Fruit fly (Drosophila melanogaster) whole organism, embryonic: ENCODE measurements around the gene Nrd1.

Source experiments
- Atf-2 ChIP-seq: fragments of 200-800 bp; sonication (Bioruptor generic); optimal IDR thresholded peaks from 2 replicates; lab custom pipeline; 2016; ENCODE audit warnings: missing biosample characterization, missing genetic modification characterization
- BtbVII ChIP-seq: fragments of 200-800 bp; sonication (Bioruptor generic); optimal IDR thresholded peaks from 3 replicates; lab custom pipeline; 2017; ENCODE audit warnings: missing biosample characterization, mild to moderate bottlenecking, missing genetic modification characterization
- CG10979 ChIP-seq: fragments of 200-800 bp; sonication (Bioruptor generic); optimal IDR thresholded peaks from 2 replicates; lab custom pipeline; 2018; ENCODE audit warnings: missing biosample characterization, mild to moderate bottlenecking, missing genetic modification characterization, moderate library complexity
- CG11504 ChIP-seq: fragments of 200-800 bp; sonication (Bioruptor generic); optimal IDR thresholded peaks from 3 replicates; lab custom pipeline; 2019; ENCODE audit warnings: missing biosample characterization, mild to moderate bottlenecking, missing genetic modification characterization, moderate library complexity
- CG11695 ChIP-seq: fragments of 200-800 bp; sonication (Bioruptor generic); IDR thresholded peaks from 3 replicates; pipeline ENCODE4 v1.3.6; 2022; ENCODE audit warnings: missing biosample characterization, missing genetic modification characterization
- CG12104 ChIP-seq: fragments of 200-800 bp; sonication (Bioruptor generic); optimal IDR thresholded peaks from 3 replicates; lab custom pipeline; 2016; ENCODE audit warnings: missing biosample characterization, missing genetic modification characterization
- CG14965 ChIP-seq: fragments of 200-800 bp; sonication (Bioruptor generic); optimal IDR thresholded peaks from 2 replicates; lab custom pipeline; 2016; ENCODE audit warnings: missing biosample characterization, missing genetic modification characterization, borderline replicate concordance
- CG17829 ChIP-seq: fragments of 200-800 bp; optimal IDR thresholded peaks from 2 replicates; lab custom pipeline; 2019; ENCODE audit warnings: missing biosample characterization, mild to moderate bottlenecking, missing genetic modification characterization, moderate library complexity
- CG1792 ChIP-seq: fragments of 200-800 bp; sonication (Bioruptor generic); optimal IDR thresholded peaks from 2 replicates; lab custom pipeline; 2016; ENCODE audit warnings: missing biosample characterization, missing genetic modification characterization
- CG2199 ChIP-seq: fragments of 200-800 bp; sonication (Bioruptor generic); IDR thresholded peaks from 3 replicates; pipeline ENCODE4 v1.3.6; 2022; ENCODE audit warnings: missing biosample characterization, missing genetic modification characterization
- CG32772 ChIP-seq: fragments of 200-800 bp; sonication (Bioruptor generic); IDR thresholded peaks from 2 replicates; pipeline ENCODE4 v1.3.6; 2022; ENCODE audit warnings: missing biosample characterization, missing genetic modification characterization
- CG4282 ChIP-seq: fragments of 200-800 bp; sonication (Bioruptor generic); optimal IDR thresholded peaks from 2 replicates; lab custom pipeline; 2016; ENCODE audit warnings: missing biosample characterization, missing genetic modification characterization
- CG4707 ChIP-seq: fragments of 200-800 bp; sonication (Bioruptor generic); optimal IDR thresholded peaks from 2 replicates; lab custom pipeline; 2018; ENCODE audit warnings: missing biosample characterization, mild to moderate bottlenecking, missing genetic modification characterization, moderate library complexity
- CG5180 ChIP-seq: fragments of 200-800 bp; sonication (Bioruptor generic); optimal IDR thresholded peaks from 3 replicates; lab custom pipeline; 2017; ENCODE audit warnings: missing biosample characterization, missing genetic modification characterization, mild to moderate bottlenecking, moderate library complexity, missing genetic modification reagents
- CG6765 ChIP-seq: fragments of 200-800 bp; sonication (Bioruptor generic); optimal IDR thresholded peaks from 3 replicates; lab custom pipeline; 2017; ENCODE audit warnings: missing biosample characterization, mild to moderate bottlenecking, missing genetic modification characterization
- CG6791 ChIP-seq: fragments of 200-800 bp; sonication (Bioruptor generic); IDR thresholded peaks from 3 replicates; pipeline ENCODE4 v1.3.6; 2022; ENCODE audit warnings: missing biosample characterization, missing genetic modification characterization; ENCODE audit not compliant: partially characterized antibody
- CG8765 ChIP-seq: fragments of 200-800 bp; sonication (Bioruptor generic); IDR thresholded peaks from 2 replicates; pipeline ENCODE4 v1.3.6; 2022; ENCODE audit warnings: missing biosample characterization, missing genetic modification characterization
- CG9817 ChIP-seq: fragments of 200-800 bp; sonication (Bioruptor generic); optimal IDR thresholded peaks from 2 replicates; lab custom pipeline; 2018; ENCODE audit warnings: missing biosample characterization, mild to moderate bottlenecking, missing genetic modification characterization, moderate library complexity
- Dfd ChIP-seq, 2 experiments: fragments of >200 bp; optimal IDR thresholded peaks; 2 replicates each; lab custom pipeline; 2017; ENCODE audit warnings: missing biosample characterization in 2 of 2, missing genetic modification characterization in 2 of 2
- Dip3 ChIP-seq: fragments of 200-800 bp; sonication (Bioruptor generic); optimal IDR thresholded peaks from 3 replicates; lab custom pipeline; 2016; ENCODE audit warnings: missing biosample characterization, missing genetic modification characterization
- Dll ChIP-seq: fragments of 200-800 bp; sonication (Bioruptor generic); IDR thresholded peaks from 4 replicates; pipeline ENCODE4 v1.3.6; 2022; ENCODE audit warnings: missing biosample characterization, missing genetic modification characterization; ENCODE audit not compliant: partially characterized antibody
- Hmr ChIP-seq: fragments of 200-800 bp; sonication (Bioruptor generic); optimal IDR thresholded peaks from 3 replicates; lab custom pipeline; 2017; ENCODE audit warnings: mild to moderate bottlenecking, missing biosample characterization, missing genetic modification reagents, missing genetic modification characterization
- Nf-YA ChIP-seq: fragments of 200-800 bp; sonication (Bioruptor generic); IDR thresholded peaks from 2 replicates; pipeline ENCODE4 v1.3.6; 2022; ENCODE audit warnings: missing biosample characterization, missing genetic modification characterization
- NfI ChIP-seq: fragments of 200-800 bp; sonication (Bioruptor generic); optimal IDR thresholded peaks from 3 replicates; lab custom pipeline; 2018; ENCODE audit warnings: missing biosample characterization, mild to moderate bottlenecking, missing genetic modification characterization, moderate library complexity
- Sox100B ChIP-seq: fragments of 200-800 bp; sonication (Bioruptor generic); optimal IDR thresholded peaks from 3 replicates; lab custom pipeline; 2018; ENCODE audit warnings: missing biosample characterization, mild to moderate bottlenecking, missing genetic modification characterization
- Tbp ChIP-seq: fragments of >200 bp; optimal IDR thresholded peaks from 2 replicates; lab custom pipeline; 2018; ENCODE audit warnings: missing biosample characterization, missing genetic modification characterization
- ato ChIP-seq: fragments of 200-800 bp; sonication (Bioruptor generic); IDR thresholded peaks from 2 replicates; pipeline ENCODE4 v1.3.6; 2022; ENCODE audit warnings: missing biosample characterization, missing genetic modification characterization; ENCODE audit not compliant: partially characterized antibody
- bcd ChIP-seq: fragments of 200-800 bp; sonication (Bioruptor generic); optimal IDR thresholded peaks from 2 replicates; lab custom pipeline; 2017; ENCODE audit warnings: missing biosample characterization, mild to moderate bottlenecking, missing genetic modification characterization
- caup ChIP-seq: fragments of 200-800 bp; sonication (Bioruptor generic); optimal IDR thresholded peaks from 3 replicates; lab custom pipeline; 2017; ENCODE audit warnings: missing biosample characterization, mild to moderate bottlenecking, missing genetic modification characterization, moderate library complexity; ENCODE audit not compliant: severe bottlenecking
- dan ChIP-seq: fragments of 200-800 bp; sonication (Bioruptor generic); IDR thresholded peaks from 2 replicates; pipeline ENCODE4 v1.3.6; 2022; ENCODE audit warnings: missing biosample characterization, missing genetic modification characterization
- dmrt11E ChIP-seq: fragments of 200-800 bp; sonication (Bioruptor generic); optimal IDR thresholded peaks from 3 replicates; lab custom pipeline; 2018; ENCODE audit warnings: missing biosample characterization, mild to moderate bottlenecking, missing genetic modification characterization, moderate library complexity
- dysf ChIP-seq: fragments of 200-800 bp; sonication (Bioruptor generic); IDR thresholded peaks from 3 replicates; pipeline ENCODE4 v1.3.6; 2022; ENCODE audit warnings: missing biosample characterization, missing genetic modification characterization
- exex ChIP-seq: fragments of 200-800 bp; sonication (Bioruptor generic); optimal IDR thresholded peaks from 4 replicates; lab custom pipeline; 2018; ENCODE audit warnings: missing biosample characterization, mild to moderate bottlenecking, missing genetic modification characterization, moderate library complexity
- grn ChIP-seq: fragments of 200-800 bp; sonication (Bioruptor generic); optimal IDR thresholded peaks from 3 replicates; lab custom pipeline; 2017; ENCODE audit warnings: missing biosample characterization, missing genetic modification characterization
- hb ChIP-seq: fragments of 200-800 bp; sonication (Bioruptor generic); IDR thresholded peaks from 3 replicates; pipeline ENCODE4 v1.3.6; 2022; ENCODE audit warnings: missing biosample characterization, missing genetic modification characterization; ENCODE audit not compliant: partially characterized antibody
- ind ChIP-seq: fragments of 200-800 bp; sonication (Bioruptor generic); optimal IDR thresholded peaks from 3 replicates; lab custom pipeline; 2016; ENCODE audit warnings: missing biosample characterization, missing genetic modification characterization
- lilli ChIP-seq: fragments of 200-800 bp; sonication (Bioruptor generic); optimal IDR thresholded peaks from 3 replicates; lab custom pipeline; 2016; ENCODE audit warnings: missing biosample characterization, missing genetic modification characterization
- mirr ChIP-seq: fragments of 200-800 bp; sonication (Bioruptor generic); optimal IDR thresholded peaks from 3 replicates; lab custom pipeline; 2018; ENCODE audit warnings: missing biosample characterization, mild to moderate bottlenecking, missing genetic modification characterization
- org-1 ChIP-seq: fragments of 200-800 bp; sonication (Bioruptor generic); optimal IDR thresholded peaks from 2 replicates; lab custom pipeline; 2017; ENCODE audit warnings: missing biosample characterization, missing genetic modification characterization
- prd ChIP-seq, 3 experiments: fragments of >200 bp in 2 of 3; fragments of 200-800 bp in 1 of 3; sonication (Bioruptor generic) in 1 of 3; optimal IDR thresholded peaks in 2 of 3; IDR thresholded peaks in 1 of 3; 2 replicates in 2 of 3; 3 replicates in 1 of 3; pipeline versions ENCODE4 v1.3.6 to Lab custom; 2017 to 2022; ENCODE audit warnings: missing biosample characterization in 1 of 3, missing genetic modification characterization in 1 of 3
- pros ChIP-seq: fragments of 200-800 bp; sonication (Bioruptor generic); optimal IDR thresholded peaks from 3 replicates; lab custom pipeline; 2019; ENCODE audit warnings: missing biosample characterization, mild to moderate bottlenecking, missing genetic modification characterization, moderate library complexity
- rib ChIP-seq: fragments of 200-800 bp; sonication (Bioruptor generic); IDR thresholded peaks from 2 replicates; pipeline ENCODE4 v1.3.6; 2022; ENCODE audit warnings: missing biosample characterization, missing genetic modification characterization
- slou ChIP-seq: fragments of 200-800 bp; sonication (Bioruptor generic); optimal IDR thresholded peaks from 3 replicates; lab custom pipeline; 2016; ENCODE audit warnings: missing biosample characterization, missing genetic modification characterization
- toy ChIP-seq: fragments of 200-800 bp; sonication (Bioruptor generic); IDR thresholded peaks from 2 replicates; pipeline ENCODE4 v1.3.6; 2022; ENCODE audit warnings: missing biosample characterization, missing genetic modification characterization
- vvl ChIP-seq: fragments of 200-800 bp; sonication (Bioruptor generic); IDR thresholded peaks from 2 replicates; pipeline ENCODE4 v1.3.6; 2022; ENCODE audit warnings: missing biosample characterization, missing genetic modification characterization
- zfh2 ChIP-seq: fragments of 200-800 bp; sonication (Bioruptor generic); optimal IDR thresholded peaks from 2 replicates; lab custom pipeline; 2016; ENCODE audit warnings: missing biosample characterization, missing genetic modification characterization

Gene Nrd1

DNA sequence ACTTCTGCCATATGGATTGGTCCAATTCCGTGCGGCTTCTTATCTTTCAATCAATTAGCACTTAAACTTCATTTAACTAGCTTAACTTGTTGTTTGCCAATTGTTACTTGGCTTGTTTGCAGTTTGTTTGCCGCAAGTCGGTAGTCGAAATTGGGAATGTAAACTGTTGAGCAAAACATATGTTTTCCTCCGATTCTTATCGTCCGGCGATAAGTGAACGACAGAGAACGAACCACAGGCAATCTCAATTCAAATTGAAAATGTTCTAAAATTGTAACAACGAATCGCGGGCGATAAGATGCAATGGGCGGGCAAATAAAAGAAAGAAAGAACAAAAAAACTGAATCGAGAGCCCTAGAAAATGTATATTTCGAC, 10.3 kb downstream of the Nrd1 start:
- TF ChIP-seq CG2199 (0 out of 3 replicates have a peak, but pooled peaks have one; percentile 21), grn (GFP tag; lab: Kevin White, UChicago) (peak; percentile 62), mirr (GFP tag; lab: Kevin White, UChicago) (peak; percentile 68), exex (tag; lab: Kevin White, UChicago) (peak; percentile 51), pros (GFP tag; lab: Kevin White, UChicago) (no peak), caup (GFP tag; lab: Kevin White, UChicago) (peak; percentile 59), CG12104 (GFP tag; lab: Kevin White, UChicago) (no peak), CG6791 (no peak)

DNA sequence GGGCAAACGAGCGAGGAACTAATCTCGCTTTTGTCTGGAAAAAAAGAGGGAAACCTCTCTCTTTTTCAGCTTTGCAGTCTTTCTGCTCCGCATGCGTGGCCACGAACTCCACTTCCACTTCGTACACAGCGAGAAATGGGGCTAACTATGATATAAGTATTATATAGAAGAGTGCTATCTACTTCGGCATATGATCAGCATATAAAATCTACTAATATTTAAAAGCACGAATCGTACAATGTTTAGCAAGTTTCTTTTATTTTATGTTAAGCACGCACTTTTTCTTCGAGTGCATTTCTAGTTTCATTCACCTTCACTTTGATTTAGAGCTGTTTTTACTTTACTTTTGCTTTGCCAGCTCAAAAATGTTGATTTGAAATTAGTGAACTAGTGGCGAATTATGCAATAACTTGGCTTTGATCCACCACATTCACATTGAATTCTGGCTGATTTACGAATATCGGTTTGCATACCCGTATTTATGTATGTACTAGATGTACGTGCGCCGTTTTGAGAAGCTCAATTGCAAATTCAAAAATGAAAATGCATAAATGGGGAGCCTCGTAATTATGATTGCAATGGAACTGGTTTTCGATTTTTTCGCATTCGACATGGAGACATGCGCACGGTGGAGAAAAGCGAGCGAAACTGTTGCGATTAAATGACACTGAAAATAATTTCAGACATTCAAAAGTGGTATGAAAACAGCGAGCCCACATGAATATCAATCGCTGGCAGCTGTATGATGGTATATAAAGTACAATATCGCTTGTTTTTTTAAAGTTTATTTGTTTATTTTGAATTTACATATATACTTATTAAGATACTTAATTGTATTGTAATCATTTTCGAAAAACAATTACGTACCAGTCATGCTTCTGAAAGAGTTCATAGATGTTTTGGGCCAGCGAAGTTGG, 10.9 kb downstream of the Nrd1 start:
- no peak for TF ChIP-seq ato (GFP tag; lab: Robert Waterston, UW)
- TF ChIP-seq Nf-YA (GFP tag; lab: Robert Waterston, UW), result peak; percentile 41; the same call in 1 of the 2 replicates
- TF ChIP-seq Dll (GFP tag; lab: Robert Waterston, UW), result no peak
- no peak for TF ChIP-seq prd (optimal IDR thresholded peaks at IDR 0.05; lab: Kevin White, UChicago)
- TF ChIP-seq prd (GFP tag; IDR thresholded peaks at IDR 0.05; lab: Robert Waterston, UW), result peak; percentile 90
- no peak for TF ChIP-seq hb
- peak; percentile 66 for TF ChIP-seq org-1
- TF ChIP-seq dan (GFP tag; lab: Robert Waterston, UW), result no peak
- TF ChIP-seq Tbp (GFP tag; lab: Kevin White, UChicago), result no peak
- peak; percentile 49 for TF ChIP-seq CG9817
- TF ChIP-seq CG32772 (GFP tag; lab: Robert Waterston, UW), result peak; percentile 84
- TF ChIP-seq rib (GFP tag; lab: Robert Waterston, UW), result peak; percentile 51; the same call in 1 of the 2 replicates
- TF ChIP-seq CG11504 (tag; lab: Kevin White, UChicago), result peak; percentile 89
- no peak for TF ChIP-seq CG1792 (GFP tag; lab: Kevin White, UChicago)
- peak; percentile 28 for TF ChIP-seq Dip3 (GFP tag; lab: Kevin White, UChicago)
- TF ChIP-seq dysf (GFP tag; lab: Robert Waterston, UW), result peak; percentile 89
- TF ChIP-seq zfh2, result peak; percentile 14
- no peak for TF ChIP-seq toy (GFP tag; lab: Robert Waterston, UW)
- peak; percentile 77 for TF ChIP-seq CG10979
- TF ChIP-seq Sox100B, result peak; percentile 71
- peak; percentile 40 for TF ChIP-seq Hmr (GFP tag; lab: Kevin White, UChicago)
- peak; percentile 85 for TF ChIP-seq lilli (GFP tag; lab: Kevin White, UChicago)
- TF ChIP-seq vvl (GFP tag; lab: Robert Waterston, UW), result peak; percentile 90
- no peak for TF ChIP-seq Dfd (GFP tag; optimal IDR thresholded peaks at IDR 0.05; lab: Kevin White, UChicago)
- no peak for TF ChIP-seq CG6765 (GFP tag; lab: Kevin White, UChicago)
- peak; percentile 9 for TF ChIP-seq Atf-2
- TF ChIP-seq ind, result peak; percentile 61
- peak; percentile 64 for TF ChIP-seq CG4707
- peak; percentile 37 for TF ChIP-seq CG5180
- TF ChIP-seq slou (GFP tag; lab: Kevin White, UChicago), result peak; percentile 49
- peak; percentile 50; the same call in 1 of the 2 replicates for TF ChIP-seq CG8765
- peak; percentile 10 for TF ChIP-seq BtbVII
- peak; percentile 74 for TF ChIP-seq dmrt11E
- TF ChIP-seq bcd (GFP tag; lab: Kevin White, UChicago), result peak; percentile 64
- TF ChIP-seq CG4282 (GFP tag; lab: Kevin White, UChicago), result no peak
- TF ChIP-seq CG17829 (tag; lab: Kevin White, UChicago), result peak; percentile 93
- peak; percentile 60 for TF ChIP-seq NfI (GFP tag; lab: Kevin White, UChicago)
- TF ChIP-seq CG11695 (GFP tag; lab: Robert Waterston, UW), result peak; percentile 81
- no peak for TF ChIP-seq CG14965 (GFP tag; lab: Kevin White, UChicago)
